Worm (Caenorhabditis elegans) whole organism, L2 larva: ENCODE measurements around the gene Y69E1A.4.
A peak's percentile ranks its signal among the peaks of the same experiment; 100 is the strongest.

Experiments used
- C34F6.9 ChIP-seq: fragments of 150-350 bp; optimal IDR thresholded peaks from 2 replicates; lab custom pipeline; 2014; ENCODE audit warnings: missing biosample characterization, missing genetic modification characterization
- F13H6.1 ChIP-seq: sonication (generic microtip); optimal IDR thresholded peaks from 2 replicates; lab custom pipeline; 2016; ENCODE audit warnings: missing genetic modification characterization, missing compliant biosample characterization
- Y55F3AM.14 ChIP-seq: fragments of 200-800 bp; sonication (Bioruptor generic); optimal IDR thresholded peaks from 2 replicates; lab custom pipeline; 2018; ENCODE audit warnings: mild to moderate bottlenecking, missing genetic modification characterization, missing compliant biosample characterization
- ZK546.5 ChIP-seq: sonication (generic microtip); optimal IDR thresholded peaks from 2 replicates; lab custom pipeline; 2017; ENCODE audit warnings: missing biosample characterization, missing genetic modification characterization
- alr-1 ChIP-seq: fragments of 150-350 bp; optimal IDR thresholded peaks from 2 replicates; lab custom pipeline; 2014; ENCODE audit warnings: missing biosample characterization, missing genetic modification characterization
- aly-2 ChIP-seq: fragments of 150-350 bp; optimal IDR thresholded peaks from 2 replicates; lab custom pipeline; 2014; ENCODE audit warnings: missing biosample characterization, missing genetic modification characterization
- ama-1 ChIP-seq: fragments of 150-350 bp; optimal IDR thresholded peaks from 2 replicates; lab custom pipeline; 2018; ENCODE audit warnings: inconsistent platforms
- blmp-1 ChIP-seq: sonication (generic microtip); optimal IDR thresholded peaks from 2 replicates; lab custom pipeline; 2017; ENCODE audit warnings: missing genetic modification characterization, mild to moderate bottlenecking, missing compliant biosample characterization, antibody characterized with exemption, moderate library complexity; ENCODE audit not compliant: insufficient read depth
- ceh-82 ChIP-seq: fragments of 150-350 bp; optimal IDR thresholded peaks from 2 replicates; lab custom pipeline; 2014; ENCODE audit warnings: missing biosample characterization, missing genetic modification characterization
- crh-2 ChIP-seq: sonication (generic microtip); optimal IDR thresholded peaks from 2 replicates; lab custom pipeline; 2017; ENCODE audit warnings: missing biosample characterization, missing genetic modification characterization
- dmd-4 ChIP-seq: sonication (generic microtip); optimal IDR thresholded peaks from 2 replicates; lab custom pipeline; 2017; ENCODE audit warnings: missing biosample characterization, missing genetic modification characterization
- egl-27 ChIP-seq: sonication (generic microtip); optimal IDR thresholded peaks from 3 replicates; lab custom pipeline; 2017; ENCODE audit warnings: missing biosample characterization, missing genetic modification reagents, missing genetic modification characterization
- elt-3 ChIP-seq: sonication (generic microtip); optimal IDR thresholded peaks from 2 replicates; lab custom pipeline; 2017; ENCODE audit warnings: missing biosample characterization, missing genetic modification characterization
- fos-1 ChIP-seq: fragments of 150-350 bp; optimal IDR thresholded peaks from 2 replicates; lab custom pipeline; 2014; ENCODE audit warnings: missing biosample characterization, missing genetic modification characterization
- gmeb-1 ChIP-seq: fragments of 150-350 bp; optimal IDR thresholded peaks from 2 replicates; lab custom pipeline; 2014; ENCODE audit warnings: missing biosample characterization, missing genetic modification characterization
- lin-11 ChIP-seq: fragments of 150-350 bp; sonication (generic microtip); optimal IDR thresholded peaks from 2 replicates; lab custom pipeline; 2014; ENCODE audit warnings: missing biosample characterization, missing genetic modification characterization, inconsistent platforms, mixed read lengths
- lin-13 ChIP-seq: fragments of 150-350 bp; optimal IDR thresholded peaks from 2 replicates; lab custom pipeline; 2014; ENCODE audit warnings: missing biosample characterization, missing genetic modification reagents, missing genetic modification characterization
- lin-39 ChIP-seq: fragments of 150-350 bp; optimal IDR thresholded peaks from 2 replicates; lab custom pipeline; 2014; ENCODE audit warnings: missing biosample characterization, missing genetic modification reagents, missing genetic modification characterization
- lsy-2 ChIP-seq, 2 experiments: fragments of 150-350 bp in 1 of 2; sonication (generic microtip) in 1 of 2; optimal IDR thresholded peaks; 2 replicates each; lab custom pipeline; 2014 to 2017; ENCODE audit warnings: missing biosample characterization in 2 of 2, missing genetic modification characterization in 2 of 2
- mab-5 ChIP-seq: fragments of 150-350 bp; optimal IDR thresholded peaks from 2 replicates; lab custom pipeline; 2014; ENCODE audit warnings: missing biosample characterization, missing genetic modification characterization
- mbf-1 ChIP-seq: sonication (generic microtip); optimal IDR thresholded peaks from 2 replicates; lab custom pipeline; 2017; ENCODE audit warnings: missing biosample characterization, missing genetic modification characterization
- nhr-11 ChIP-seq: fragments of 150-350 bp; optimal IDR thresholded peaks from 2 replicates; lab custom pipeline; 2014; ENCODE audit warnings: missing biosample characterization, missing genetic modification characterization
- nhr-12 ChIP-seq: fragments of 150-350 bp; optimal IDR thresholded peaks from 2 replicates; lab custom pipeline; 2014; ENCODE audit warnings: missing biosample characterization, missing genetic modification characterization
- nhr-129 ChIP-seq: fragments of 150-350 bp; optimal IDR thresholded peaks from 2 replicates; lab custom pipeline; 2014; ENCODE audit warnings: missing biosample characterization, missing genetic modification characterization
- nhr-21 ChIP-seq: fragments of 150-350 bp; optimal IDR thresholded peaks from 2 replicates; lab custom pipeline; 2014; ENCODE audit warnings: missing biosample characterization, missing genetic modification characterization
- nhr-23 ChIP-seq: fragments of 150-350 bp; optimal IDR thresholded peaks from 2 replicates; lab custom pipeline; 2014; ENCODE audit warnings: missing biosample characterization, missing genetic modification reagents, missing genetic modification characterization
- nhr-237 ChIP-seq: fragments of 150-350 bp; optimal IDR thresholded peaks from 2 replicates; lab custom pipeline; 2014; ENCODE audit warnings: missing biosample characterization, missing genetic modification characterization
- nhr-25 ChIP-seq: fragments of 150-350 bp; sonication (generic microtip); optimal IDR thresholded peaks from 3 replicates; lab custom pipeline; 2014; ENCODE audit warnings: missing biosample characterization, missing genetic modification characterization
- nhr-6 ChIP-seq: fragments of 150-350 bp; optimal IDR thresholded peaks from 2 replicates; lab custom pipeline; 2014; ENCODE audit warnings: missing biosample characterization, missing genetic modification characterization
- nhr-77 ChIP-seq: fragments of 150-350 bp; optimal IDR thresholded peaks from 2 replicates; lab custom pipeline; 2014; ENCODE audit warnings: missing biosample characterization, missing genetic modification characterization
- sem-4 ChIP-seq: fragments of 150-350 bp; optimal IDR thresholded peaks from 2 replicates; lab custom pipeline; 2014; ENCODE audit warnings: missing biosample characterization, missing genetic modification reagents, missing genetic modification characterization
- skn-1 ChIP-seq: sonication (generic microtip); optimal IDR thresholded peaks from 2 replicates; lab custom pipeline; 2017; ENCODE audit warnings: missing biosample characterization, missing genetic modification characterization
- sma-3 ChIP-seq: sonication (generic microtip); optimal IDR thresholded peaks from 2 replicates; lab custom pipeline; 2016; ENCODE audit warnings: missing genetic modification reagents, missing genetic modification characterization, missing compliant biosample characterization
- sma-9 ChIP-seq, 2 experiments: fragments of 150-350 bp in 1 of 2; sonication (generic microtip) in 1 of 2; optimal IDR thresholded peaks; 2 replicates each; lab custom pipeline; 2014 to 2016; ENCODE audit warnings: missing genetic modification characterization in 2 of 2, mild to moderate bottlenecking in 1 of 2, missing biosample characterization in 1 of 2, missing compliant biosample characterization in 1 of 2, missing genetic modification reagents in 1 of 2, moderate library complexity in 1 of 2
- snpc-4 ChIP-seq: fragments of 150-350 bp; optimal IDR thresholded peaks from 2 replicates; lab custom pipeline; 2014; ENCODE audit warnings: missing biosample characterization, missing genetic modification characterization
- unc-39 ChIP-seq: fragments of 150-350 bp; optimal IDR thresholded peaks from 2 replicates; lab custom pipeline; 2014; ENCODE audit warnings: missing biosample characterization, missing genetic modification characterization
- unc-55 ChIP-seq: fragments of 150-350 bp; sonication (generic microtip); optimal IDR thresholded peaks from 3 replicates; lab custom pipeline; 2014; ENCODE audit warnings: missing biosample characterization, missing genetic modification reagents, missing genetic modification characterization
- zag-1 ChIP-seq: fragments of 150-350 bp; optimal IDR thresholded peaks from 2 replicates; lab custom pipeline; 2014; ENCODE audit warnings: missing biosample characterization, missing genetic modification characterization
- ztf-1 ChIP-seq: fragments of 200-800 bp; sonication (Bioruptor generic); conservative IDR thresholded peaks from 2 replicates; pipeline ENCODE4 v1.3.6; 2022; ENCODE audit warnings: missing genetic modification characterization, missing compliant biosample characterization
- ztf-11 ChIP-seq: sonication (generic microtip); optimal IDR thresholded peaks from 2 replicates; lab custom pipeline; 2017; ENCODE audit warnings: missing biosample characterization, missing genetic modification characterization
- ztf-4 ChIP-seq: fragments of 150-350 bp; optimal IDR thresholded peaks from 2 replicates; lab custom pipeline; 2014; ENCODE audit warnings: missing biosample characterization, missing genetic modification characterization

The Y69E1A.4 gene

ce11 chrIV:10966359-10966758 is 11.3 kb downstream of the Y69E1A.4 start, which contains the start of the genes aqp-3 and Y69E1A.8:
Gene aqp-3, minus strand, starts transcription at chrIV:10966459.
Gene Y69E1A.8, plus strand, starts transcription at chrIV:10966604.
- no peak for TF ChIP-seq lin-11 (tag; lab: Kevin White, UChicago)
- no peak for TF ChIP-seq nhr-23
- no peak for TF ChIP-seq F13H6.1 (tag; lab: Kevin White, UChicago)
- TF ChIP-seq mbf-1 (tag; lab: Kevin White, UChicago) = no peak
- TF ChIP-seq, all 48 proteins: peak for 0

- TF ChIP-seq sma-9 (GFP tag; optimal IDR thresholded peaks at IDR 0.05; lab: Kevin White, UChicago) = peak; percentile 69
- no peak for TF ChIP-seq sma-9 (tag; optimal IDR thresholded peaks at IDR 0.05; lab: Kevin White, UChicago)
- no peak for TF ChIP-seq zag-1 (tag; lab: Kevin White, UChicago)
- no peak for TF ChIP-seq lin-11 (tag; lab: Kevin White, UChicago)
- TF ChIP-seq ztf-4 (tag; lab: Kevin White, UChicago) = no peak
- TF ChIP-seq lsy-2 (tag; optimal IDR thresholded peaks at IDR 0.05; lab: Kevin White, UChicago) = no peak
- TF ChIP-seq aly-2 (tag; lab: Kevin White, UChicago) = no peak
- TF ChIP-seq nhr-21 = no peak
- no peak for TF ChIP-seq ceh-82
- TF ChIP-seq crh-2 (tag; lab: Kevin White, UChicago) = peak; percentile 57
- TF ChIP-seq mbf-1 (tag; lab: Kevin White, UChicago) = no peak
- no peak for TF ChIP-seq lin-13 (GFP tag; lab: Kevin White, UChicago)
- TF ChIP-seq egl-27 (tag; lab: Kevin White, UChicago) = no peak
- no peak for TF ChIP-seq snpc-4 (tag; lab: Kevin White, UChicago)
- no peak for TF ChIP-seq nhr-129
- TF ChIP-seq nhr-12 (tag; lab: Kevin White, UChicago) = no peak
- no peak for TF ChIP-seq blmp-1 (tag; lab: Kevin White, UChicago)
- peak; percentile 97 for TF ChIP-seq fos-1 (tag; lab: Kevin White, UChicago)
- TF ChIP-seq elt-3 (tag; lab: Kevin White, UChicago) = no peak
- TF ChIP-seq ztf-1 = no peak
- peak; percentile 21 for TF ChIP-seq gmeb-1
- no peak for TF ChIP-seq dmd-4 (tag; lab: Kevin White, UChicago)
- no peak for TF ChIP-seq sma-3 (GFP tag; lab: Kevin White, UChicago)
- no peak for TF ChIP-seq lin-39 (tag; lab: Kevin White, UChicago)
- TF ChIP-seq unc-55 (GFP tag; lab: Kevin White, UChicago) = no peak
- no peak for TF ChIP-seq nhr-77
- TF ChIP-seq alr-1 (tag; lab: Kevin White, UChicago) = no peak
- TF ChIP-seq sem-4 (tag; lab: Kevin White, UChicago) = no peak
- TF ChIP-seq ztf-11 (tag; lab: Kevin White, UChicago) = no peak
- no peak for TF ChIP-seq mab-5 (tag; lab: Kevin White, UChicago)
- TF ChIP-seq ZK546.5 (tag; lab: Kevin White, UChicago) = no peak
- TF ChIP-seq nhr-11 (tag; lab: Kevin White, UChicago) = no peak
- no peak for TF ChIP-seq C34F6.9 (tag; lab: Kevin White, UChicago)
- TF ChIP-seq unc-39 = no peak
- no peak for TF ChIP-seq nhr-6 (tag; lab: Kevin White, UChicago)
- TF ChIP-seq nhr-237 (tag; lab: Kevin White, UChicago) = no peak
Measured at ce11 chrIV:10970333-10970732, 15.3 kb downstream of the Y69E1A.4 start.

- TF ChIP-seq nhr-23 (no peak), aly-2 (tag; lab: Kevin White, UChicago) (no peak), crh-2 (tag; lab: Kevin White, UChicago) (no peak), ztf-4 (tag; lab: Kevin White, UChicago) (no peak), ztf-11 (tag; lab: Kevin White, UChicago) (no peak), nhr-21 (no peak), skn-1 (no peak), Y55F3AM.14 (GFP tag; lab: Kevin White, UChicago) (no peak), nhr-25 (no peak), lin-11 (tag; lab: Kevin White, UChicago) (no peak), alr-1 (tag; lab: Kevin White, UChicago) (no peak), ama-1 (lab: Kevin White, UChicago) (no peak), mab-5 (tag; lab: Kevin White, UChicago) (no peak), F13H6.1 (tag; lab: Kevin White, UChicago) (no peak), unc-39 (no peak)
Measured at ce11 chrIV:10970767-10971166, 15.7 kb downstream of the Y69E1A.4 start.
